Fruit fly (Drosophila melanogaster): ENCODE data around the gene Tdh.

Gene Tdh

dm6 chr3L:20474789-20475208, 8.1 kb downstream of the Tdh start (continued):
- TF ChIP-seq CG11723 (GFP tag; optimal IDR thresholded peaks at IDR 0.05), result peak; percentile 72
- TF ChIP-seq CG12071 (GFP tag; optimal IDR thresholded peaks at IDR 0.05), result peak; percentile 81
- TF ChIP-seq danr (GFP tag; IDR thresholded peaks at IDR 0.05), result no peak
- peak; percentile 84 for TF ChIP-seq CG1233 (GFP tag; optimal IDR thresholded peaks at IDR 0.05)
- peak; percentile 83 for TF ChIP-seq gsb-n (tag; optimal IDR thresholded peaks at IDR 0.05)
- no peak for TF ChIP-seq row (GFP tag; IDR thresholded peaks at IDR 0.05)
- TF ChIP-seq gsb (GFP tag; IDR thresholded peaks at IDR 0.05), result no peak
- TF ChIP-seq unpg (GFP tag; optimal IDR thresholded peaks at IDR 0.05), result peak; percentile 86
- peak; percentile 76 for TF ChIP-seq Myb (GFP tag; optimal IDR thresholded peaks at IDR 0.05)
- TF ChIP-seq corto (GFP tag; optimal IDR thresholded peaks at IDR 0.05), result peak; percentile 65
- peak; percentile 51 for TF ChIP-seq CG2202 (tag; optimal IDR thresholded peaks at IDR 0.05)
- peak; percentile 69 for TF ChIP-seq CG33557 (GFP tag; optimal IDR thresholded peaks at IDR 0.05)
- TF ChIP-seq esg (GFP tag; conservative IDR thresholded peaks at IDR 0.05), result no peak
- no peak for TF ChIP-seq ranshi (GFP tag; IDR thresholded peaks at IDR 0.05)
- TF ChIP-seq CG6683 (GFP tag; optimal IDR thresholded peaks at IDR 0.05), result peak; percentile 74
- TF ChIP-seq Spps (tag; optimal IDR thresholded peaks at IDR 0.05), result peak; percentile 43
- TF ChIP-seq CG10209 (GFP tag; optimal IDR thresholded peaks at IDR 0.05), result peak; percentile 83
- peak; percentile 76 for TF ChIP-seq scrt (GFP tag; optimal IDR thresholded peaks at IDR 0.05)
- TF ChIP-seq Ets65A (GFP tag), result peak; percentile 98
- TF ChIP-seq stwl (tag; optimal IDR thresholded peaks at IDR 0.05), result peak; percentile 72
- peak; percentile 73 for TF ChIP-seq CG1529 (GFP tag; optimal IDR thresholded peaks at IDR 0.05)
- peak; percentile 91 for TF ChIP-seq CG8924 (tag; optimal IDR thresholded peaks at IDR 0.05)
- TF ChIP-seq CG10366 (GFP tag; IDR thresholded peaks at IDR 0.05), result no peak
- peak; percentile 41 for TF ChIP-seq CG7271 (tag; optimal IDR thresholded peaks at IDR 0.05)
- peak; percentile 76 for TF ChIP-seq crc (GFP tag; optimal IDR thresholded peaks at IDR 0.05)
- peak; percentile 92 for TF ChIP-seq Hmr (GFP tag; optimal IDR thresholded peaks at IDR 0.05)
- TF ChIP-seq Pdp1 (GFP tag; optimal IDR thresholded peaks at IDR 0.05), result peak in 1 of 2 experiments; percentile 88
- TF ChIP-seq prd (optimal IDR thresholded peaks at IDR 0.05), result no peak
- no peak for TF ChIP-seq prd (GFP tag; IDR thresholded peaks at IDR 0.05)
- TF ChIP-seq Nf-YA (GFP tag; IDR thresholded peaks at IDR 0.05), result no peak
- TF ChIP-seq Rfx (GFP tag; IDR thresholded peaks at IDR 0.05), result no peak
- no peak for TF ChIP-seq seq (GFP tag; IDR thresholded peaks at IDR 0.05)
- peak; percentile 84 for TF ChIP-seq cwo (GFP tag; optimal IDR thresholded peaks at IDR 0.05)
- TF ChIP-seq CG18262 (tag; optimal IDR thresholded peaks at IDR 0.05), result peak; percentile 82
- TF ChIP-seq Antp (GFP tag; optimal IDR thresholded peaks at IDR 0.05), result peak; percentile 79
- peak; percentile 37 for TF ChIP-seq salm (tag; optimal IDR thresholded peaks at IDR 0.05)
- peak in 1 of 3 experiments; percentile 69 for TF ChIP-seq lola (GFP tag; optimal IDR thresholded peaks at IDR 0.05)
- TF ChIP-seq org-1 (GFP tag; optimal IDR thresholded peaks at IDR 0.05), result peak; percentile 71
- peak; percentile 46 to 93 for TF ChIP-seq crp (GFP tag; optimal IDR thresholded peaks at IDR 0.05)
- peak; percentile 92 for TF ChIP-seq CG30403 (GFP tag; optimal IDR thresholded peaks at IDR 0.05)
- TF ChIP-seq aop (GFP tag; IDR thresholded peaks at IDR 0.05), result no peak
- TF ChIP-seq GATAe (GFP tag; conservative IDR thresholded peaks at IDR 0.05), result no peak
- no peak for TF ChIP-seq z (GFP tag; IDR thresholded peaks at IDR 0.05)
- TF ChIP-seq fd96Cb (tag; optimal IDR thresholded peaks at IDR 0.05), result peak; percentile 82
- no peak for TF ChIP-seq CG6791 (GFP tag; IDR thresholded peaks at IDR 0.05; ENCODE audit: partially characterized antibody)
- TF ChIP-seq CG12236 (GFP tag; optimal IDR thresholded peaks at IDR 0.05), result peak; percentile 68
- TF ChIP-seq pnt (GFP tag; optimal IDR thresholded peaks at IDR 0.05), result peak; percentile 79
- peak; percentile 71 for TF ChIP-seq twi (tag; optimal IDR thresholded peaks at IDR 0.05)
- TF ChIP-seq cad (GFP tag; optimal IDR thresholded peaks at IDR 0.05), result no peak
- peak; percentile 74 for TF ChIP-seq CG4820 (GFP tag; optimal IDR thresholded peaks at IDR 0.05)
- no peak for TF ChIP-seq CG31441 (GFP tag; IDR thresholded peaks at IDR 0.05)
